Worm (Caenorhabditis elegans) whole organism, mixed stage, embryonic: Measurements from ENCODE around the gene Y66D12A.7.

Source experiments
- M03D4.4 ChIP-seq: sonication (generic microtip); optimal IDR thresholded peaks from 2 replicates; lab custom pipeline; 2017; ENCODE audit warnings: mild to moderate bottlenecking, missing genetic modification characterization, missing compliant biosample characterization
- bed-3 ChIP-seq: fragments of 200-800 bp; sonication (Bioruptor generic); optimal IDR thresholded peaks from 3 replicates; lab custom pipeline; 2018; ENCODE audit warnings: mild to moderate bottlenecking, missing genetic modification characterization, moderate library complexity, missing compliant biosample characterization
- blmp-1 ChIP-seq: fragments of 150-350 bp; optimal IDR thresholded peaks from 2 replicates; lab custom pipeline; 2014; ENCODE audit warnings: missing biosample characterization, missing genetic modification characterization
- ceh-39 ChIP-seq: fragments of 150-350 bp; optimal IDR thresholded peaks from 2 replicates; lab custom pipeline; 2014; ENCODE audit warnings: missing biosample characterization, missing genetic modification characterization
- ceh-43 ChIP-seq: fragments of 200-800 bp; sonication (Bioruptor generic); optimal IDR thresholded peaks from 2 replicates; lab custom pipeline; 2018; ENCODE audit warnings: mild to moderate bottlenecking, missing genetic modification characterization, moderate library complexity, missing compliant biosample characterization
- ceh-83 ChIP-seq: fragments of 200-800 bp; sonication (Bioruptor generic); optimal IDR thresholded peaks from 2 replicates; lab custom pipeline; 2018; ENCODE audit warnings: mild to moderate bottlenecking, missing genetic modification characterization, missing compliant biosample characterization
- ces-1 ChIP-seq: fragments of 150-350 bp; optimal IDR thresholded peaks from 2 replicates; lab custom pipeline; 2014; ENCODE audit warnings: missing biosample characterization, missing genetic modification reagents, missing genetic modification characterization
- cnd-1 ChIP-seq: fragments of 200-800 bp; sonication (Bioruptor generic); optimal IDR thresholded peaks from 2 replicates; lab custom pipeline; 2018; ENCODE audit warnings: mild to moderate bottlenecking, missing genetic modification characterization, missing compliant biosample characterization
- drap-1 ChIP-seq: fragments of 200-800 bp; sonication (Bioruptor generic); optimal IDR thresholded peaks from 3 replicates; lab custom pipeline; 2018; ENCODE audit warnings: mild to moderate bottlenecking, missing genetic modification characterization, missing compliant biosample characterization
- elt-1 ChIP-seq: sonication (generic microtip); optimal IDR thresholded peaks from 2 replicates; lab custom pipeline; 2017; ENCODE audit warnings: missing genetic modification characterization, mild to moderate bottlenecking, missing compliant biosample characterization, antibody characterized with exemption, moderate library complexity, borderline replicate concordance; ENCODE audit not compliant: insufficient read depth
- elt-3 ChIP-seq: fragments of 150-350 bp; optimal IDR thresholded peaks from 2 replicates; lab custom pipeline; 2014; ENCODE audit warnings: missing biosample characterization, missing genetic modification characterization
- flh-1 ChIP-seq: fragments of 200-800 bp; sonication (Bioruptor generic); optimal IDR thresholded peaks from 2 replicates; lab custom pipeline; 2018; ENCODE audit warnings: mild to moderate bottlenecking, missing genetic modification characterization, moderate library complexity, missing compliant biosample characterization
- ham-2 ChIP-seq: fragments of 200-800 bp; sonication (Bioruptor generic); optimal IDR thresholded peaks from 2 replicates; lab custom pipeline; 2018; ENCODE audit warnings: mild to moderate bottlenecking, missing genetic modification characterization, missing compliant biosample characterization
- hlh-1 ChIP-seq: fragments of 150-350 bp; optimal IDR thresholded peaks from 2 replicates; lab custom pipeline; 2014; ENCODE audit warnings: missing biosample characterization, missing genetic modification reagents, missing genetic modification characterization
- lin-13 ChIP-seq: fragments of 150-350 bp; optimal IDR thresholded peaks from 2 replicates; lab custom pipeline; 2014; ENCODE audit warnings: missing biosample characterization, missing genetic modification characterization
- lin-32 ChIP-seq: fragments of 200-800 bp; sonication (Bioruptor generic); optimal IDR thresholded peaks from 2 replicates; lab custom pipeline; 2018; ENCODE audit warnings: mild to moderate bottlenecking, missing genetic modification characterization, missing compliant biosample characterization
- lsy-2 ChIP-seq: fragments of 150-350 bp; optimal IDR thresholded peaks from 2 replicates; lab custom pipeline; 2014; ENCODE audit warnings: missing biosample characterization, missing genetic modification characterization
- mab-5 ChIP-seq: fragments of 150-350 bp; optimal IDR thresholded peaks from 2 replicates; lab custom pipeline; 2014; ENCODE audit warnings: missing biosample characterization, missing genetic modification characterization
- mep-1 ChIP-seq: fragments of 150-350 bp; optimal IDR thresholded peaks from 2 replicates; lab custom pipeline; 2017; ENCODE audit warnings: missing biosample characterization, missing genetic modification reagents, missing genetic modification characterization, inconsistent platforms
- mls-2 ChIP-seq: sonication (generic microtip); optimal IDR thresholded peaks from 2 replicates; lab custom pipeline; 2016; ENCODE audit warnings: mild to moderate bottlenecking, missing genetic modification characterization, moderate library complexity, missing compliant biosample characterization
- nhr-12 ChIP-seq: fragments of 150-350 bp; optimal IDR thresholded peaks from 2 replicates; lab custom pipeline; 2014; ENCODE audit warnings: missing biosample characterization, missing genetic modification characterization
- nhr-2 ChIP-seq: fragments of 150-350 bp; optimal IDR thresholded peaks from 2 replicates; lab custom pipeline; 2014; ENCODE audit warnings: missing biosample characterization, missing genetic modification characterization
- nhr-237 ChIP-seq: fragments of 150-350 bp; optimal IDR thresholded peaks from 2 replicates; lab custom pipeline; 2014; ENCODE audit warnings: missing biosample characterization, missing genetic modification characterization
- nhr-28 ChIP-seq: fragments of 150-350 bp; optimal IDR thresholded peaks from 2 replicates; lab custom pipeline; 2014; ENCODE audit warnings: missing biosample characterization, missing genetic modification characterization
- nhr-76 ChIP-seq: sonication (generic microtip); optimal IDR thresholded peaks from 2 replicates; lab custom pipeline; 2017; ENCODE audit warnings: missing biosample characterization, missing genetic modification characterization
- pha-4 ChIP-seq: fragments of 150-350 bp; optimal IDR thresholded peaks from 2 replicates; lab custom pipeline; 2018; ENCODE audit warnings: missing biosample characterization, missing genetic modification reagents, missing genetic modification characterization
- sem-2 ChIP-seq: fragments of 200-800 bp; sonication (Bioruptor generic); optimal IDR thresholded peaks from 2 replicates; lab custom pipeline; 2018; ENCODE audit warnings: mild to moderate bottlenecking, missing genetic modification characterization, missing compliant biosample characterization
- snpc-4 ChIP-seq: fragments of 150-350 bp; optimal IDR thresholded peaks from 2 replicates; lab custom pipeline; 2014; ENCODE audit warnings: missing biosample characterization, missing genetic modification characterization
- sptf-1 ChIP-seq: sonication (generic microtip); optimal IDR thresholded peaks from 2 replicates; lab custom pipeline; 2017; ENCODE audit warnings: mild to moderate bottlenecking, missing genetic modification characterization, moderate library complexity, missing compliant biosample characterization
- tbx-8 ChIP-seq: fragments of 200-800 bp; sonication (Bioruptor generic); optimal IDR thresholded peaks from 2 replicates; lab custom pipeline; 2018; ENCODE audit warnings: mild to moderate bottlenecking, missing genetic modification characterization, moderate library complexity, missing compliant biosample characterization
- unc-120 ChIP-seq: sonication (generic microtip); optimal IDR thresholded peaks from 2 replicates; lab custom pipeline; 2017; ENCODE audit warnings: missing genetic modification characterization, missing compliant biosample characterization; ENCODE audit not compliant: poor library complexity, severe bottlenecking
- unc-39 ChIP-seq: fragments of 150-350 bp; optimal IDR thresholded peaks from 2 replicates; lab custom pipeline; 2014; ENCODE audit warnings: missing biosample characterization, missing genetic modification characterization
- unc-62 ChIP-seq: fragments of 150-350 bp; optimal IDR thresholded peaks from 2 replicates; lab custom pipeline; 2014; ENCODE audit warnings: missing biosample characterization, missing genetic modification reagents, missing genetic modification characterization
- zip-8 ChIP-seq: fragments of 150-350 bp; optimal IDR thresholded peaks from 2 replicates; lab custom pipeline; 2014; ENCODE audit warnings: missing biosample characterization, missing genetic modification characterization
- ztf-11 ChIP-seq: fragments of 150-350 bp; optimal IDR thresholded peaks from 2 replicates; lab custom pipeline; 2014; ENCODE audit warnings: missing biosample characterization, missing genetic modification characterization

Gene Y66D12A.7

DNA sequence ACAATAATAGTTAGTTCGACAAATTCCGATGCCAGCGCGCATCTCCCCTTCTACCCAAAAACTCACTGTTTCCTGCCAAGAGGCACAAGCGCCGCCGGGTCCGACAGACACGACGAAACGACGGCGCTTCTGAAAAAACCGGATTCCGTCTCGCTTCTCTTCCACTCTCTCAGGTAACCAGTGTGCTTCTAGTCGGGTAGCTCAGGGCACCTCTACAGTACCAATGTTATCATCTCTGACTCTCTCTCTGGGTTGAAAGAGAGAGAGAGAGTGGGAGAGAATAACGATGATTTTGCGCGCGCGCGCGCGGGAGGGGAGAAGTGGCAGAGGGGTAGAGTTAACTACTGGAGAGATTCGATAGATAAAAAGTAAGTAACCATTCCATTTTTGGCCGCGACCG is 23.4 kb downstream of the Y66D12A.7 start:
- TF ChIP-seq ham-2: no peak
- TF ChIP-seq mep-1 (tag; lab: Kevin White, UChicago): no peak
- TF ChIP-seq bed-3 (GFP tag; lab: Kevin White, UChicago): no peak
- TF ChIP-seq unc-62 (GFP tag; lab: Kevin White, UChicago): no peak
- no peak for TF ChIP-seq elt-3 (tag; lab: Kevin White, UChicago)
- TF ChIP-seq ceh-39: no peak
- TF ChIP-seq lin-32 (GFP tag; lab: Kevin White, UChicago): no peak
- no peak for TF ChIP-seq elt-1 (tag; lab: Kevin White, UChicago)
- no peak for TF ChIP-seq unc-39 (tag; lab: Kevin White, UChicago)
- no peak for TF ChIP-seq mls-2 (tag; lab: Kevin White, UChicago)
- TF ChIP-seq hlh-1 (tag; lab: Kevin White, UChicago): no peak
- no peak for TF ChIP-seq flh-1

DNA sequence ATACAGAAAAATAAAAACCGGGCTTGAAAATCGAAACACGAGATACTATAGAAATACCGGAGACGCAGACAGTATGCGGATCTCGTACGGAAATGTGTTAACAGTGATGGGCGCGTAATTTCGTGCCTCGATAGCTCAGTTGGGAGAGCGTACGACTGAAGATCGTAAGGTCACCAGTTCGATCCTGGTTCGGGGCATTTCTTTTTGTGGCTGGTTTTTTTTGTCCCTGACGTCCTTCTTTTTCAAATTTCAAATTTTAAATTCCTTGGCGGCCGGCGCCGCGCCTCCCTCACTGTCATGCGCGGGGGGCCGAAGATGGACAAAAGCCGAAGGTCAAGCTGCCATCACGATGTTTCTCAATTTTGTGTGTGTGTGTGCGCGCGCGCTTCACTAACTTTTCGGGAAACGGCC is 25.6 kb downstream of the Y66D12A.7 start:
- TF ChIP-seq bed-3 (GFP tag; lab: Kevin White, UChicago) (no peak), nhr-28 (no peak), unc-120 (tag; lab: Kevin White, UChicago) (no peak), M03D4.4 (tag; lab: Kevin White, UChicago) (no peak), ceh-43 (no peak)

DNA sequence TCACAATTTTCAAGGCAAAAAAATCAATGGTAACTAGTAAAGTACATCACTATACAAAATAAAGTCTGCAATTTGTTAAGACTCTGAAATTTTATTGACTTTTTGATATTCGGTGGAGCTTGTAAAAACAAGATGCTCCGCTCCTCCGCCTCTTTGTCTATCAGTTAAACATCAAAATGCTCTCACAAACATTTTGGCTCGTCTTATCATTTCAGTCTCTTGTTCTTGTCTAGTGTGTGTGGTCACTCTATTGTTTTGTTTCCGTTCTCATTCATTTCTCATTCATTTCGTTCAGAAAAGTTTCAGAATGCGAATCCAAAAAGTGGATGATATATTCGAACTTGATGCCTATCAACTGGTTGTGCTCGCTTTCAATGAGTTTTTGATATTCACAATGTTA is 32.2 kb downstream of the Y66D12A.7 start, which contains the start of gene Y66D12A.13:
Gene Y66D12A.13, plus strand, starts transcription at position 301 of the 400 bp plus-strand sequence.
- no peak for TF ChIP-seq sem-2 (GFP tag; lab: Kevin White, UChicago)
- no peak for TF ChIP-seq elt-1 (tag; lab: Kevin White, UChicago)
- no peak for TF ChIP-seq lsy-2 (tag; lab: Kevin White, UChicago)
- TF ChIP-seq drap-1 (GFP tag; lab: Kevin White, UChicago): no peak
- TF ChIP-seq nhr-237 (tag; lab: Kevin White, UChicago): no peak
- TF ChIP-seq ces-1 (GFP tag; lab: Kevin White, UChicago): no peak
- no peak for TF ChIP-seq pha-4 (tag; lab: Kevin White, UChicago)
- no peak for TF ChIP-seq lin-13 (tag; lab: Kevin White, UChicago)
- TF ChIP-seq elt-3 (tag; lab: Kevin White, UChicago): no peak
- TF ChIP-seq M03D4.4 (tag; lab: Kevin White, UChicago): no peak
- no peak for TF ChIP-seq ceh-39
- TF ChIP-seq tbx-8: no peak
- TF ChIP-seq cnd-1 (tag; lab: Kevin White, UChicago): no peak
- no peak for TF ChIP-seq ztf-11 (tag; lab: Kevin White, UChicago)
- no peak for TF ChIP-seq mab-5

DNA sequence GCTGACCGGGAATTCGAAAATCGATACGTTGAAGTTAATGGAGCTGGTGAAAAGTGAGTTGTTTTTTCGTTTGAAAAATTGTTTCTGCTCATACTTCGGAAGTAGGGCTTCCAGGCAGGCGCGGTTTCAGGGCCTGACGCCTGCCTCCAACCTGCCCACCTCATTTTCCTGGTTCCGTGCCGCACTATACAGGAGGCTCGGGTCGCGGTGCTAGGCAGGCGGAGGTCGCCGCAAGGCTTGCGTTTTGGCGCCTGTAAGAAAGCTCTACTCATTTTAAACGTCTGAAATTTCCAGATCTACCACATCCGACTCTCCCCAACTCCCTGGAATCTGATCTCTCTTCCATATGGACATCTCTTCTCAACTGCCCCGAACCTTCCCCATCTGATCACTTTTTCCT is 35.3 kb downstream of the Y66D12A.7 start:
- TF ChIP-seq unc-120 (tag; lab: Kevin White, UChicago) (no peak), snpc-4 (no peak), lsy-2 (tag; lab: Kevin White, UChicago) (no peak), sem-2 (GFP tag; lab: Kevin White, UChicago) (no peak), mep-1 (tag; lab: Kevin White, UChicago) (no peak), nhr-237 (tag; lab: Kevin White, UChicago) (no peak), sptf-1 (tag; lab: Kevin White, UChicago) (no peak), unc-62 (GFP tag; lab: Kevin White, UChicago) (no peak), lin-13 (tag; lab: Kevin White, UChicago) (no peak), ces-1 (GFP tag; lab: Kevin White, UChicago) (no peak), tbx-8 (no peak), ztf-11 (tag; lab: Kevin White, UChicago) (no peak), mab-5 (no peak), mls-2 (tag; lab: Kevin White, UChicago) (no peak), unc-39 (tag; lab: Kevin White, UChicago) (no peak), elt-3 (tag; lab: Kevin White, UChicago) (no peak), ham-2 (no peak), ceh-39 (no peak), nhr-12 (tag; lab: Kevin White, UChicago) (no peak)

DNA sequence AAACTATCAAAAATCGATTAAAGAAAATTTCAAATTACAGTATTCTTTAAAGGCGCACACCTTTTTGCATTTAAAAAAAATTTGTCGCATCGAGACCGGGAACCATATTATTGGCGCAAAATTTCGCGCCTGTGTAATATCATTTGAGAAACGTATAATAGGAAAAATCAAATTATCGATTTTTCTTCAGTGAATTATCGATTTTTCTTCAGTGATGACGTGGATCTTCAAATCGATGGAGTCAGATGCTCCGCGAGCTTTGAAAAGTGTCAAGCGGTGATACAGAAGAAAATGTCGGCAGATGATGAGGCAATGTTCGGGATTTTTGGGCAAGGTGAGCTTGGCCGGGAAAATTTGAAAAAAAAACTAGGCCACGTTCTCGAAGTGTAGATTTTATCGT is 44.8 kb downstream of the Y66D12A.7 start:
- TF ChIP-seq nhr-28 (no peak), nhr-12 (tag; lab: Kevin White, UChicago) (no peak), blmp-1 (no peak), unc-120 (tag; lab: Kevin White, UChicago) (no peak), zip-8 (tag; lab: Kevin White, UChicago) (no peak), pha-4 (tag; lab: Kevin White, UChicago) (no peak), ceh-83 (GFP tag; lab: Kevin White, UChicago) (no peak), nhr-76 (tag; lab: Kevin White, UChicago) (no peak), nhr-2 (no peak), elt-3 (tag; lab: Kevin White, UChicago) (no peak)
